Fruit fly (Drosophila melanogaster) whole organism, embryonic: Measurements from ENCODE around the gene CG14966.

Experiments used
- BtbVII ChIP-seq: fragments of 200-800 bp; sonication (Bioruptor generic); optimal IDR thresholded peaks from 3 replicates; lab custom pipeline; 2017; ENCODE audit warnings: missing biosample characterization, mild to moderate bottlenecking, missing genetic modification characterization
- C15 ChIP-seq: fragments of 200-800 bp; sonication (Bioruptor generic); IDR thresholded peaks from 3 replicates; pipeline ENCODE4 v1.3.6; 2022; ENCODE audit warnings: missing biosample characterization, missing genetic modification characterization
- CG11456 ChIP-seq: fragments of 200-800 bp; sonication (Bioruptor generic); IDR thresholded peaks from 3 replicates; pipeline ENCODE4 v1.3.6; 2022; ENCODE audit warnings: missing biosample characterization, missing genetic modification characterization
- CG12219 ChIP-seq: fragments of 200-800 bp; sonication (Bioruptor generic); optimal IDR thresholded peaks from 3 replicates; lab custom pipeline; 2018; ENCODE audit warnings: missing biosample characterization, mild to moderate bottlenecking, missing genetic modification characterization
- CG12236 ChIP-seq: fragments of 200-800 bp; sonication (Bioruptor generic); optimal IDR thresholded peaks from 2 replicates; lab custom pipeline; 2016; ENCODE audit warnings: missing biosample characterization, missing genetic modification characterization
- CG14667 ChIP-seq: fragments of 200-800 bp; sonication (Bioruptor generic); IDR thresholded peaks from 2 replicates; pipeline ENCODE4 v1.3.6; 2022; ENCODE audit warnings: missing biosample characterization, missing genetic modification characterization
- CG15073 ChIP-seq: fragments of 200-800 bp; sonication (Bioruptor generic); optimal IDR thresholded peaks from 2 replicates; lab custom pipeline; 2016; ENCODE audit warnings: missing biosample characterization, missing genetic modification characterization
- CG15479 ChIP-seq: fragments of 200-800 bp; sonication (Bioruptor generic); optimal IDR thresholded peaks from 3 replicates; lab custom pipeline; 2019; ENCODE audit warnings: missing biosample characterization, mild to moderate bottlenecking, missing genetic modification characterization, moderate library complexity
- CG17385 ChIP-seq: fragments of 200-800 bp; sonication (Bioruptor generic); optimal IDR thresholded peaks from 3 replicates; lab custom pipeline; 2018; ENCODE audit warnings: missing biosample characterization, mild to moderate bottlenecking, missing genetic modification characterization
- CG17802 ChIP-seq: fragments of 200-800 bp; sonication (Bioruptor generic); optimal IDR thresholded peaks from 2 replicates; lab custom pipeline; 2018; ENCODE audit warnings: missing biosample characterization, mild to moderate bottlenecking, missing genetic modification characterization, moderate library complexity
- CG17829 ChIP-seq: fragments of 200-800 bp; optimal IDR thresholded peaks from 2 replicates; lab custom pipeline; 2019; ENCODE audit warnings: missing biosample characterization, mild to moderate bottlenecking, missing genetic modification characterization, moderate library complexity
- CG18011 ChIP-seq: fragments of 200-800 bp; sonication (Bioruptor generic); optimal IDR thresholded peaks from 2 replicates; lab custom pipeline; 2017; ENCODE audit warnings: missing biosample characterization, missing genetic modification characterization, mild to moderate bottlenecking, moderate library complexity, missing genotype
- CG30403 ChIP-seq: fragments of 200-800 bp; sonication (Bioruptor generic); optimal IDR thresholded peaks from 3 replicates; lab custom pipeline; 2016; ENCODE audit warnings: missing biosample characterization, missing genetic modification characterization
- CG3407 ChIP-seq: fragments of 200-800 bp; sonication (Bioruptor generic); optimal IDR thresholded peaks from 2 replicates; lab custom pipeline; 2018; ENCODE audit warnings: missing biosample characterization, mild to moderate bottlenecking, missing genetic modification characterization
- CG7786 ChIP-seq: fragments of 200-800 bp; sonication (Bioruptor generic); optimal IDR thresholded peaks from 2 replicates; lab custom pipeline; 2016; ENCODE audit warnings: missing biosample characterization, missing genetic modification characterization
- CG8089 ChIP-seq: fragments of 200-800 bp; sonication (Bioruptor generic); optimal IDR thresholded peaks from 3 replicates; lab custom pipeline; 2016; ENCODE audit warnings: missing biosample characterization, missing genetic modification characterization
- CG8290 ChIP-seq, 3 experiments: fragments of 200-800 bp; sonication (Bioruptor generic); optimal IDR thresholded peaks; 2 replicates each; lab custom pipeline; 2016 to 2019; ENCODE audit warnings: missing biosample characterization in 3 of 3, missing genetic modification characterization in 3 of 3, mild to moderate bottlenecking in 2 of 3, moderate library complexity in 1 of 3
- CG9932 ChIP-seq: fragments of 200-800 bp; sonication (Bioruptor generic); IDR thresholded peaks from 2 replicates; pipeline ENCODE4 v1.3.6; 2022; ENCODE audit warnings: missing biosample characterization, missing genetic modification characterization
- CkIIα-i1 ChIP-seq: fragments of 200-800 bp; sonication (Bioruptor generic); IDR thresholded peaks from 2 replicates; pipeline ENCODE4 v1.3.6; 2022; ENCODE audit warnings: missing biosample characterization, missing genetic modification characterization
- Dfd ChIP-seq, 2 experiments: fragments of >200 bp; optimal IDR thresholded peaks; 2 replicates each; lab custom pipeline; 2017; ENCODE audit warnings: missing biosample characterization in 2 of 2, missing genetic modification characterization in 2 of 2
- Dip2 ChIP-seq: fragments of 200-800 bp; sonication (Bioruptor generic); IDR thresholded peaks from 2 replicates; pipeline ENCODE4 v1.3.6; 2022; ENCODE audit warnings: missing biosample characterization, missing genetic modification characterization
- Ets97D ChIP-seq: fragments of 200-800 bp; sonication (Bioruptor generic); optimal IDR thresholded peaks from 3 replicates; lab custom pipeline; 2016; ENCODE audit warnings: missing biosample characterization, missing genetic modification characterization
- Fer3 ChIP-seq: fragments of 200-800 bp; sonication (Bioruptor generic); optimal IDR thresholded peaks from 2 replicates; lab custom pipeline; 2018; ENCODE audit warnings: missing biosample characterization, mild to moderate bottlenecking, missing genetic modification characterization, moderate library complexity
- Kr ChIP-seq: fragments of 200-800 bp; sonication (Bioruptor generic); optimal IDR thresholded peaks from 2 replicates; lab custom pipeline; 2017; ENCODE audit warnings: missing biosample characterization, mild to moderate bottlenecking, missing genetic modification characterization
- Meics ChIP-seq: fragments of 200-800 bp; sonication (Bioruptor generic); optimal IDR thresholded peaks from 2 replicates; lab custom pipeline; 2017; ENCODE audit warnings: missing biosample characterization, mild to moderate bottlenecking, missing genetic modification characterization
- Myb ChIP-seq: fragments of 200-800 bp; sonication (Bioruptor generic); optimal IDR thresholded peaks from 2 replicates; lab custom pipeline; 2016; ENCODE audit warnings: missing biosample characterization, missing genetic modification characterization
- NC2α ChIP-seq: fragments of 200-800 bp; sonication (Bioruptor generic); optimal IDR thresholded peaks from 2 replicates; lab custom pipeline; 2016; ENCODE audit warnings: missing biosample characterization, missing genetic modification characterization
- Neu2 ChIP-seq: fragments of 200-800 bp; sonication (Bioruptor generic); optimal IDR thresholded peaks from 3 replicates; lab custom pipeline; 2016; ENCODE audit warnings: missing biosample characterization, missing genetic modification characterization, borderline replicate concordance
- Nf-YA ChIP-seq: fragments of 200-800 bp; sonication (Bioruptor generic); IDR thresholded peaks from 2 replicates; pipeline ENCODE4 v1.3.6; 2022; ENCODE audit warnings: missing biosample characterization, missing genetic modification characterization
- NfI ChIP-seq: fragments of 200-800 bp; sonication (Bioruptor generic); optimal IDR thresholded peaks from 3 replicates; lab custom pipeline; 2018; ENCODE audit warnings: missing biosample characterization, mild to moderate bottlenecking, missing genetic modification characterization, moderate library complexity
- ase ChIP-seq: fragments of 200-800 bp; sonication (Bioruptor generic); IDR thresholded peaks from 3 replicates; pipeline ENCODE4 v1.3.6; 2022; ENCODE audit warnings: missing biosample characterization, missing genetic modification characterization
- crc ChIP-seq: fragments of 200-800 bp; sonication (Bioruptor generic); optimal IDR thresholded peaks from 2 replicates; lab custom pipeline; 2016; ENCODE audit warnings: missing biosample characterization, missing genetic modification characterization
- dmrt99B ChIP-seq: fragments of 200-800 bp; sonication (Bioruptor generic); optimal IDR thresholded peaks from 2 replicates; lab custom pipeline; 2018; ENCODE audit warnings: missing biosample characterization, mild to moderate bottlenecking, missing genetic modification characterization, moderate library complexity
- emc ChIP-seq: fragments of 200-800 bp; sonication (Bioruptor generic); optimal IDR thresholded peaks from 2 replicates; lab custom pipeline; 2016; ENCODE audit warnings: missing biosample characterization, missing genetic modification characterization
- gcm2 ChIP-seq: fragments of 200-800 bp; sonication (Bioruptor generic); optimal IDR thresholded peaks from 2 replicates; lab custom pipeline; 2016; ENCODE audit warnings: missing biosample characterization, missing genetic modification characterization
- insv ChIP-seq, 2 experiments: fragments of 200-800 bp; sonication (Bioruptor generic); optimal IDR thresholded peaks; 3 replicates each; lab custom pipeline; 2016 to 2018; ENCODE audit warnings: missing biosample characterization in 2 of 2, missing genetic modification characterization in 2 of 2
- jing ChIP-seq: fragments of 200-800 bp; sonication (Bioruptor generic); optimal IDR thresholded peaks from 2 replicates; lab custom pipeline; 2018; ENCODE audit warnings: missing biosample characterization, mild to moderate bottlenecking, missing genetic modification characterization
- lilli ChIP-seq: fragments of 200-800 bp; sonication (Bioruptor generic); optimal IDR thresholded peaks from 3 replicates; lab custom pipeline; 2016; ENCODE audit warnings: missing biosample characterization, missing genetic modification characterization
- lov ChIP-seq, 2 experiments: fragments of 200-800 bp in 1 of 2; fragments of >200 bp in 1 of 2; sonication (Bioruptor generic) in 1 of 2; IDR thresholded peaks in 1 of 2; optimal IDR thresholded peaks in 1 of 2; 2 replicates in 1 of 2; 3 replicates in 1 of 2; pipeline versions ENCODE4 v1.3.6 to Lab custom; 2017 to 2022; ENCODE audit warnings: missing biosample characterization in 1 of 2, missing genetic modification characterization in 1 of 2
- mld ChIP-seq: fragments of 200-800 bp; sonication (Bioruptor generic); IDR thresholded peaks from 3 replicates; pipeline ENCODE4 v1.3.6; 2022; ENCODE audit warnings: missing biosample characterization, missing genetic modification characterization; ENCODE audit not compliant: partially characterized antibody
- nerfin-1 ChIP-seq: fragments of 200-800 bp; sonication (Bioruptor generic); optimal IDR thresholded peaks from 3 replicates; lab custom pipeline; 2019; ENCODE audit warnings: missing biosample characterization, mild to moderate bottlenecking, missing genetic modification characterization, moderate library complexity
- org-1 ChIP-seq: fragments of 200-800 bp; sonication (Bioruptor generic); optimal IDR thresholded peaks from 2 replicates; lab custom pipeline; 2017; ENCODE audit warnings: missing biosample characterization, missing genetic modification characterization
- pb ChIP-seq: fragments of 200-800 bp; sonication (Bioruptor generic); optimal IDR thresholded peaks from 3 replicates; lab custom pipeline; 2016; ENCODE audit warnings: missing biosample characterization, missing genetic modification characterization
- prd ChIP-seq, 3 experiments: fragments of >200 bp in 2 of 3; fragments of 200-800 bp in 1 of 3; sonication (Bioruptor generic) in 1 of 3; optimal IDR thresholded peaks in 2 of 3; IDR thresholded peaks in 1 of 3; 2 replicates in 2 of 3; 3 replicates in 1 of 3; pipeline versions ENCODE4 v1.3.6 to Lab custom; 2017 to 2022; ENCODE audit warnings: missing biosample characterization in 1 of 3, missing genetic modification characterization in 1 of 3
- so ChIP-seq: fragments of 200-800 bp; sonication (Bioruptor generic); IDR thresholded peaks from 3 replicates; pipeline ENCODE4 v1.3.6; 2022; ENCODE audit warnings: missing biosample characterization, missing genetic modification characterization
- ttk ChIP-seq: fragments of 200-800 bp; sonication (Bioruptor generic); IDR thresholded peaks from 2 replicates; pipeline ENCODE4 v2.1.2; 2022; ENCODE audit warnings: missing biosample characterization, missing genetic modification characterization
- usp ChIP-seq: fragments of >200 bp; optimal IDR thresholded peaks from 2 replicates; lab custom pipeline; 2017; ENCODE audit warnings: missing biosample characterization, missing genetic modification characterization

The CG14966 gene

DNA sequence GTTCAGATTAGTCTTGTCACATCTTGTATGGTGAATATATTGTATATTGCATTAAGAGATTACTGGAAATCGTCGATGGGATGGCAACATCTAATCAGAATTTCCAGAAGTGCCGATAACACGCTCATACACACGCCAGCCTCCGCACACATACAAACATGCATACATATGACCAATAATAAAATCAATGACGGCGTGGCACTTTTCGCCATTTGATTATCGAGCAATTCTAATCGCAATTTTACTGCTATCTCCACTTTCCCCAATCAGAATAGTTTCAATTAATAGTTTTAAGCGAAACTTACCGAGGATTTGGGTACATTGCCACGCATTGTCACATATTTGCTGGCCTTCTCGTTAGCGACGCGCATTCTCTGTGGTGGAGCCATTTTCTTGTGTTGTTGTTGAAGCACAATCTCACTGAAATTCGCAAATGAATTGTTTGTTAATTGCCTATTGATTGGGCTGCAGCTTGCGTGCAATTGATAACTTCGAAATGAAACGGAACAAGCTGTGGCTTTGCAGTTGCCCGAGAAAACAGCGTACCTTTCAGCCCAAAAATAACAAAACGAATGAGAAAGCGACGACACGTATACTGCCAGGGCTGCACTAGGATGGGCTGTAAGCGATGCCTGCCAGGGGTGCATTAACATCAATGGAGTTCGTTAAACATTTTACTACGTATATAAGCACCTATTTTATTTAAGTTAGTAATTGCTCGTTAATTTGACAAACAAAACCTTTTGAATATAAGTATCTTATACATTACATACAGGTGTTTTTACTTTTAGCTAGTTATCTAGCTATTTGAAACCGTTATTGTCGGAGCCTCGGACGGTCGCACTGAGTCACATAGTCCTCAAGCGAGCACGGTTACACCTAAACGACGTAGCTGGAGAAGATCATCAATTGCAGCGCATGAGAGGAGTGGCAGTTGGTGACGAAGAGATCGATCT lies 1.3 kb upstream of the CG14966 start, which contains the start of the genes CG32276 and gry (continued):
- TF ChIP-seq CG15479 (GFP tag; lab: Kevin White, UChicago) (no peak), ttk (peak; percentile 25; the same call in 1 of the 2 replicates), CG8290 (GFP tag; optimal IDR thresholded peaks at IDR 0.05; lab: Kevin White, UChicago) (no peak), CG8290 (tag; optimal IDR thresholded peaks at IDR 0.05; lab: Kevin White, UChicago) (peak in 1 of 2 experiments; percentile 15), dmrt99B (no peak), jing (no peak), CG11456 (peak; percentile 82), Ets97D (GFP tag; lab: Kevin White, UChicago) (peak; percentile 90), emc (GFP tag; lab: Kevin White, UChicago) (peak; percentile 48), CG7786 (GFP tag; lab: Kevin White, UChicago) (peak; percentile 71), Myb (peak; percentile 77), Meics (GFP tag; lab: Kevin White, UChicago) (peak; percentile 78), Nf-YA (GFP tag; lab: Robert Waterston, UW) (no peak), Fer3 (peak; percentile 72), CG9932 (GFP tag; lab: Robert Waterston, UW) (peak; percentile 88), pb (peak; percentile 36), CG12236 (GFP tag; lab: Kevin White, UChicago) (peak; percentile 41), CG8089 (peak; percentile 58), CG18011 (GFP tag; lab: Kevin White, UChicago) (peak; percentile 49), CG14667 (GFP tag; lab: Robert Waterston, UW) (peak; percentile 51; the same call in 1 of the 2 replicates), CG15073 (no peak), lov (optimal IDR thresholded peaks at IDR 0.05; lab: Kevin White, UChicago) (no peak), lov (GFP tag; IDR thresholded peaks at IDR 0.05; lab: Robert Waterston, UW) (peak; percentile 61; the same call in 1 of the 3 replicates), NC2α (GFP tag; lab: Kevin White, UChicago) (no peak), org-1 (GFP tag; lab: Kevin White, UChicago) (peak; percentile 30), insv (GFP tag; optimal IDR thresholded peaks at IDR 0.05; lab: Kevin White, UChicago) (peak in 1 of 2 experiments; percentile 91), mld (GFP tag; lab: Robert Waterston, UW) (no peak), Dfd (GFP tag; optimal IDR thresholded peaks at IDR 0.05; lab: Kevin White, UChicago) (no peak), CG17829 (tag; lab: Kevin White, UChicago) (peak; percentile 87), CG3407 (GFP tag; lab: Kevin White, UChicago) (peak; percentile 33), CG17802 (no peak), NfI (GFP tag; lab: Kevin White, UChicago) (peak; percentile 73), ase (peak; percentile 58; the same call in 1 of the 3 replicates), BtbVII (GFP tag; lab: Kevin White, UChicago) (peak; percentile 35), nerfin-1 (tag; lab: Kevin White, UChicago) (peak; percentile 53), lilli (GFP tag; lab: Kevin White, UChicago) (peak; percentile 88), CG12219 (GFP tag; lab: Kevin White, UChicago) (peak; percentile 51), so (GFP tag; lab: Robert Waterston, UW) (no peak), C15 (GFP tag; lab: Robert Waterston, UW) (no peak), usp (GFP tag; lab: Kevin White, UChicago) (no peak), Neu2 (no peak), CG30403 (peak; percentile 84), CG17385 (GFP tag; lab: Kevin White, UChicago) (peak; percentile 64), CkIIα-i1 (GFP tag; lab: Robert Waterston, UW) (no peak), crc (GFP tag; lab: Kevin White, UChicago) (peak; percentile 48), Dip2 (no peak), prd (optimal IDR thresholded peaks at IDR 0.05; lab: Kevin White, UChicago) (no peak), prd (GFP tag; IDR thresholded peaks at IDR 0.05; lab: Robert Waterston, UW) (peak; percentile 82), gcm2 (peak; percentile 39), Kr (GFP tag; lab: Kevin White, UChicago) (no peak)
